Worm (Caenorhabditis elegans) whole organism, early embryonic: Measurements from ENCODE around the gene C16C8.22.

ENCODE experiments used
- B0310.2 ChIP-seq: sonication (generic microtip); optimal IDR thresholded peaks from 2 replicates; lab custom pipeline; 2016; ENCODE audit warnings: mild to moderate bottlenecking, missing genetic modification characterization, missing compliant biosample characterization
- F13C5.2 ChIP-seq: sonication (generic microtip); optimal IDR thresholded peaks from 2 replicates; lab custom pipeline; 2017; ENCODE audit warnings: mild to moderate bottlenecking, missing genetic modification characterization, inconsistent platforms, missing compliant biosample characterization
- aly-1 ChIP-seq: sonication (generic microtip); optimal IDR thresholded peaks from 2 replicates; lab custom pipeline; 2016; ENCODE audit warnings: missing genetic modification characterization, missing compliant biosample characterization
- ama-1 ChIP-seq: fragments of 150-350 bp; optimal IDR thresholded peaks from 2 replicates; lab custom pipeline; 2014
- ceh-13 ChIP-seq: fragments of 200-800 bp; sonication (Bioruptor generic); optimal IDR thresholded peaks from 2 replicates; lab custom pipeline; 2018; ENCODE audit warnings: mild to moderate bottlenecking, missing genetic modification characterization, missing compliant biosample characterization
- ets-7 ChIP-seq: sonication (generic microtip); optimal IDR thresholded peaks from 2 replicates; lab custom pipeline; 2016; ENCODE audit warnings: missing genotype, missing genetic modification characterization, missing compliant biosample characterization
- flt-1 ChIP-seq: fragments of 200-800 bp; sonication (Bioruptor generic); IDR thresholded peaks from 2 replicates; pipeline ENCODE4 v1.3.6; 2022; ENCODE audit warnings: missing genetic modification characterization, missing compliant biosample characterization
- hmbx-1 ChIP-seq: sonication (generic microtip); optimal IDR thresholded peaks from 2 replicates; lab custom pipeline; 2016; ENCODE audit warnings: mild to moderate bottlenecking, missing genetic modification characterization, missing compliant biosample characterization
- hmg-4 ChIP-seq: fragments of 200-800 bp; sonication (Bioruptor generic); optimal IDR thresholded peaks from 2 replicates; lab custom pipeline; 2018; ENCODE audit warnings: mild to moderate bottlenecking, missing genetic modification characterization, missing compliant biosample characterization
- pes-1 ChIP-seq: fragments of 200-800 bp; sonication (Bioruptor generic); IDR thresholded peaks from 2 replicates; pipeline ENCODE4 v1.3.6; 2022; ENCODE audit warnings: missing genetic modification reagents, missing genetic modification characterization, missing compliant biosample characterization
- scrt-1 ChIP-seq: fragments of 200-800 bp; sonication (Bioruptor generic); IDR thresholded peaks from 2 replicates; pipeline ENCODE4 v1.3.6; 2022; ENCODE audit warnings: missing genetic modification characterization, missing compliant biosample characterization
- tra-4 ChIP-seq: sonication (generic microtip); optimal IDR thresholded peaks from 2 replicates; lab custom pipeline; 2017; ENCODE audit warnings: missing genetic modification characterization, missing compliant biosample characterization

DNA sequence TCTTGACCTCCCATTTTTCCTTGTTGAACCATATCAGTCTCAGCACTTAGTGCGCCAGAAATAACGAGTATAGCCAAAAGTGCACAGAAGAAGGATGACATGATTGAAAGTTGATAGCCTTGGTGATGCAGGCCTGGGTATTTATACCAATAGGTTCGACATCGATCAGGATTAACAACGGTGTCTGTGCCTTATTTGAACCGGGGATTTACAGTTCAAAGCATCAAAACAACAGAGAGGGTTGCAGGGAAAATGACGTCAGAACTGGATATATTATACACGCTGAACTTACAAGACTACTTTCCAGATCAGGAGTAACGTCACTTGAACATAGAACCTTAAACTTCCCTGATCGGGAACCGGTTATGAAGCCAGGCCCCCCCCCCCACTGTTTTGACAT is 29.3 kb upstream of the C16C8.22 start, which contains the start of gene Y49F6B.12:
- TF ChIP-seq ceh-13 (GFP tag; lab: Kevin White, UChicago) (no peak), flt-1 (GFP tag; lab: Robert Waterston, UW) (no peak), tra-4 (tag; lab: Kevin White, UChicago) (no peak), B0310.2 (tag; lab: Kevin White, UChicago) (no peak), ets-7 (no peak), ama-1 (lab: Kevin White, UChicago) (no peak), aly-1 (tag; lab: Kevin White, UChicago) (no peak), scrt-1 (GFP tag; lab: Robert Waterston, UW) (no peak), F13C5.2 (tag; lab: Kevin White, UChicago) (no peak), hmbx-1 (no peak), pes-1 (no peak), hmg-4 (GFP tag; lab: Kevin White, UChicago) (no peak)
